Worm (Caenorhabditis elegans): ENCODE measurements around the gene C44C10.7.

- TF ChIP-seq nhr-77 (tag; optimal IDR thresholded peaks at IDR 0.05) (no peak), unc-62 (GFP tag; optimal IDR thresholded peaks at IDR 0.05) (no peak), egl-27 (tag; optimal IDR thresholded peaks at IDR 0.05) (no peak), aly-2 (tag; optimal IDR thresholded peaks at IDR 0.05) (no peak), skn-1 (tag; optimal IDR thresholded peaks at IDR 0.05) (no peak)
Observed at ce11 chrX:11726450-11726849, 38.4 kb upstream of the C44C10.7 start.
